Fruit fly (Drosophila melanogaster) whole organism, embryonic: ENCODE measurements around the gene CG9568.

Experiments used
- Aef1 ChIP-seq: fragments of 200-800 bp; sonication (Bioruptor generic); IDR thresholded peaks from 3 replicates; pipeline ENCODE4 v1.3.6; 2022; ENCODE audit warnings: missing biosample characterization, missing genetic modification characterization
- Atf3 ChIP-seq: fragments of 200-800 bp; sonication (Bioruptor generic); optimal IDR thresholded peaks from 3 replicates; lab custom pipeline; 2016; ENCODE audit warnings: missing biosample characterization, missing genetic modification characterization
- Awh ChIP-seq: fragments of 200-800 bp; sonication (Bioruptor generic); IDR thresholded peaks from 2 replicates; pipeline ENCODE4, ENCODE4 v1.3.6; 2022; ENCODE audit warnings: missing biosample characterization, missing genetic modification characterization
- CG10321 ChIP-seq: fragments of 200-800 bp; sonication (Bioruptor generic); IDR thresholded peaks from 2 replicates; pipeline ENCODE4 v1.3.6; 2022; ENCODE audit warnings: missing biosample characterization, missing genetic modification characterization
- CG12391 ChIP-seq: fragments of 200-800 bp; sonication (Bioruptor generic); optimal IDR thresholded peaks from 3 replicates; lab custom pipeline; 2018; ENCODE audit warnings: missing biosample characterization, mild to moderate bottlenecking, missing genetic modification characterization, moderate library complexity
- CG1603 ChIP-seq: fragments of 200-800 bp; sonication (Bioruptor generic); optimal IDR thresholded peaks from 2 replicates; lab custom pipeline; 2019; ENCODE audit warnings: missing biosample characterization, mild to moderate bottlenecking, missing genetic modification characterization, moderate library complexity
- CG16863 ChIP-seq: fragments of 200-800 bp; sonication (Bioruptor generic); optimal IDR thresholded peaks from 3 replicates; lab custom pipeline; 2016; ENCODE audit warnings: missing biosample characterization, missing genetic modification characterization
- CG17361 ChIP-seq: fragments of 200-800 bp; sonication (Bioruptor generic); IDR thresholded peaks from 3 replicates; pipeline ENCODE4 v1.3.6; 2022; ENCODE audit warnings: missing biosample characterization, missing genetic modification characterization
- CG18599 ChIP-seq: fragments of 200-800 bp; sonication (Bioruptor generic); optimal IDR thresholded peaks from 3 replicates; lab custom pipeline; 2017; ENCODE audit warnings: missing biosample characterization, missing genetic modification characterization, mild to moderate bottlenecking, moderate library complexity, missing genetic modification reagents
- CG18764 ChIP-seq: fragments of 200-800 bp; sonication (Bioruptor generic); optimal IDR thresholded peaks from 3 replicates; lab custom pipeline; 2016; ENCODE audit warnings: missing biosample characterization, missing genetic modification characterization
- CG2199 ChIP-seq: fragments of 200-800 bp; sonication (Bioruptor generic); IDR thresholded peaks from 3 replicates; pipeline ENCODE4 v1.3.6; 2022; ENCODE audit warnings: missing biosample characterization, missing genetic modification characterization
- CG3065 ChIP-seq: fragments of 200-800 bp; sonication (Bioruptor generic); optimal IDR thresholded peaks from 2 replicates; lab custom pipeline; 2016; ENCODE audit warnings: missing biosample characterization, missing genetic modification characterization
- CG31224 ChIP-seq: fragments of 200-800 bp; sonication (Bioruptor generic); IDR thresholded peaks from 2 replicates; pipeline ENCODE4 v1.3.6; 2022; ENCODE audit warnings: missing biosample characterization, missing genetic modification characterization
- CG34376 ChIP-seq: fragments of 200-800 bp; sonication (Bioruptor generic); optimal IDR thresholded peaks from 2 replicates; lab custom pipeline; 2018; ENCODE audit warnings: missing biosample characterization, mild to moderate bottlenecking, missing genetic modification characterization
- CG4360 ChIP-seq: fragments of 200-800 bp; sonication (Bioruptor generic); IDR thresholded peaks from 2 replicates; pipeline ENCODE4 v1.3.6; 2022; ENCODE audit warnings: missing biosample characterization, missing genetic modification characterization
- CG4707 ChIP-seq: fragments of 200-800 bp; sonication (Bioruptor generic); optimal IDR thresholded peaks from 2 replicates; lab custom pipeline; 2018; ENCODE audit warnings: missing biosample characterization, mild to moderate bottlenecking, missing genetic modification characterization, moderate library complexity
- CG7786 ChIP-seq: fragments of 200-800 bp; sonication (Bioruptor generic); optimal IDR thresholded peaks from 2 replicates; lab custom pipeline; 2016; ENCODE audit warnings: missing biosample characterization, missing genetic modification characterization
- Dp ChIP-seq: fragments of 200-800 bp; sonication (Bioruptor generic); optimal IDR thresholded peaks from 2 replicates; lab custom pipeline; 2018; ENCODE audit warnings: missing biosample characterization, mild to moderate bottlenecking, missing genetic modification characterization, moderate library complexity
- Elba2 ChIP-seq: fragments of 200-800 bp; sonication (Bioruptor generic); optimal IDR thresholded peaks from 3 replicates; lab custom pipeline; 2016; ENCODE audit warnings: missing biosample characterization, missing genetic modification characterization
- HmgD ChIP-seq: fragments of 200-800 bp; sonication (Bioruptor generic); optimal IDR thresholded peaks from 3 replicates; lab custom pipeline; 2016; ENCODE audit warnings: missing biosample characterization, missing genetic modification characterization
- HmgZ ChIP-seq: fragments of 200-800 bp; sonication (Bioruptor generic); optimal IDR thresholded peaks from 2 replicates; lab custom pipeline; 2018; ENCODE audit warnings: missing biosample characterization, mild to moderate bottlenecking, missing genetic modification characterization
- Hr51 ChIP-seq, 2 experiments: fragments of 200-800 bp; sonication (Bioruptor generic); optimal IDR thresholded peaks; 2 replicates in 1 of 2; 3 replicates in 1 of 2; lab custom pipeline; 2016 to 2018; ENCODE audit warnings: missing biosample characterization in 2 of 2, missing genetic modification characterization in 2 of 2, mild to moderate bottlenecking in 1 of 2, moderate library complexity in 1 of 2
- Jarid2 ChIP-seq: fragments of 200-800 bp; sonication (Bioruptor generic); optimal IDR thresholded peaks from 3 replicates; lab custom pipeline; 2017; ENCODE audit warnings: mild to moderate bottlenecking, missing biosample characterization, missing genetic modification reagents, missing genetic modification characterization
- Mrtf ChIP-seq: fragments of 200-800 bp; sonication (Bioruptor generic); IDR thresholded peaks from 3 replicates; pipeline ENCODE4 v1.3.6; 2022; ENCODE audit warnings: missing biosample characterization, missing genetic modification characterization
- NFAT ChIP-seq: fragments of 200-800 bp; sonication (Bioruptor generic); IDR thresholded peaks from 2 replicates; pipeline ENCODE4 v1.3.6; 2022; ENCODE audit warnings: missing biosample characterization, missing genetic modification characterization
- Pdp1 ChIP-seq, 2 experiments: fragments of 200-800 bp; sonication (Bioruptor generic); optimal IDR thresholded peaks; 3 replicates each; lab custom pipeline; 2016; ENCODE audit warnings: missing biosample characterization in 2 of 2, missing genetic modification characterization in 2 of 2, mild to moderate bottlenecking in 1 of 2, moderate library complexity in 1 of 2
- Ravus ChIP-seq: fragments of 200-800 bp; sonication (Bioruptor generic); IDR thresholded peaks from 2 replicates; pipeline ENCODE4 v1.3.6; 2022; ENCODE audit warnings: missing biosample characterization, missing genetic modification characterization
- TFAM ChIP-seq: fragments of 200-800 bp; sonication (Bioruptor generic); optimal IDR thresholded peaks from 2 replicates; lab custom pipeline; 2017; ENCODE audit warnings: missing biosample characterization, missing genetic modification characterization, inconsistent platforms
- Trl ChIP-seq, 3 experiments: fragments of >200 bp in 2 of 3; fragments of 200-800 bp in 1 of 3; sonication (Bioruptor generic) in 1 of 3; optimal IDR thresholded peaks; 2 replicates in 1 of 3; 3 replicates in 2 of 3; lab custom pipeline; 2016 to 2017; ENCODE audit warnings: missing biosample characterization in 1 of 3, missing genetic modification characterization in 1 of 3
- ase ChIP-seq: fragments of 200-800 bp; sonication (Bioruptor generic); IDR thresholded peaks from 3 replicates; pipeline ENCODE4 v1.3.6; 2022; ENCODE audit warnings: missing biosample characterization, missing genetic modification characterization
- caup ChIP-seq: fragments of 200-800 bp; sonication (Bioruptor generic); optimal IDR thresholded peaks from 3 replicates; lab custom pipeline; 2017; ENCODE audit warnings: missing biosample characterization, mild to moderate bottlenecking, missing genetic modification characterization, moderate library complexity; ENCODE audit not compliant: severe bottlenecking
- corto ChIP-seq: fragments of 200-800 bp; sonication (Bioruptor generic); optimal IDR thresholded peaks from 2 replicates; lab custom pipeline; 2016; ENCODE audit warnings: missing biosample characterization, mild to moderate bottlenecking, missing genetic modification characterization, moderate library complexity
- croc ChIP-seq: fragments of 200-800 bp; sonication (Bioruptor generic); conservative IDR thresholded peaks from 3 replicates; pipeline ENCODE4 v1.3.6; 2022; ENCODE audit warnings: missing biosample characterization, missing genetic modification characterization
- dm ChIP-seq: fragments of 200-800 bp; sonication (Bioruptor generic); optimal IDR thresholded peaks from 3 replicates; lab custom pipeline; 2016; ENCODE audit warnings: missing biosample characterization, missing genetic modification characterization
- exex ChIP-seq: fragments of 200-800 bp; sonication (Bioruptor generic); optimal IDR thresholded peaks from 4 replicates; lab custom pipeline; 2018; ENCODE audit warnings: missing biosample characterization, mild to moderate bottlenecking, missing genetic modification characterization, moderate library complexity
- ftz-f1 ChIP-seq: fragments of 200-800 bp; sonication (Bioruptor generic); optimal IDR thresholded peaks from 2 replicates; lab custom pipeline; 2016; ENCODE audit warnings: missing biosample characterization, missing genetic modification characterization
- grn ChIP-seq: fragments of 200-800 bp; sonication (Bioruptor generic); optimal IDR thresholded peaks from 3 replicates; lab custom pipeline; 2017; ENCODE audit warnings: missing biosample characterization, missing genetic modification characterization
- h ChIP-seq: fragments of >200 bp; optimal IDR thresholded peaks from 2 replicates; lab custom pipeline; 2017
- hb ChIP-seq: fragments of 200-800 bp; sonication (Bioruptor generic); IDR thresholded peaks from 3 replicates; pipeline ENCODE4 v1.3.6; 2022; ENCODE audit warnings: missing biosample characterization, missing genetic modification characterization; ENCODE audit not compliant: partially characterized antibody
- lbe ChIP-seq: fragments of 200-800 bp; sonication (Bioruptor generic); optimal IDR thresholded peaks from 2 replicates; lab custom pipeline; 2016; ENCODE audit warnings: missing biosample characterization, mild to moderate bottlenecking, missing genetic modification characterization
- mirr ChIP-seq: fragments of 200-800 bp; sonication (Bioruptor generic); optimal IDR thresholded peaks from 3 replicates; lab custom pipeline; 2018; ENCODE audit warnings: missing biosample characterization, mild to moderate bottlenecking, missing genetic modification characterization
- nmo ChIP-seq: fragments of 200-800 bp; sonication (Bioruptor generic); optimal IDR thresholded peaks from 2 replicates; lab custom pipeline; 2018; ENCODE audit warnings: missing biosample characterization, mild to moderate bottlenecking, missing genetic modification characterization, moderate library complexity
- pita ChIP-seq: fragments of 200-800 bp; sonication (Bioruptor generic); optimal IDR thresholded peaks from 2 replicates; lab custom pipeline; 2017; ENCODE audit warnings: missing biosample characterization, mild to moderate bottlenecking, missing genetic modification characterization
- sd ChIP-seq: fragments of 200-800 bp; sonication (Bioruptor generic); optimal IDR thresholded peaks from 3 replicates; lab custom pipeline; 2018; ENCODE audit warnings: missing biosample characterization, mild to moderate bottlenecking, missing genetic modification characterization, moderate library complexity
- sima ChIP-seq: fragments of 200-800 bp; sonication (Bioruptor generic); optimal IDR thresholded peaks from 2 replicates; lab custom pipeline; 2016; ENCODE audit warnings: missing biosample characterization, missing genetic modification characterization
- sug ChIP-seq: fragments of 200-800 bp; optimal IDR thresholded peaks from 2 replicates; lab custom pipeline; 2019; ENCODE audit warnings: missing biosample characterization, mild to moderate bottlenecking, missing genetic modification characterization, moderate library complexity
- wdn ChIP-seq: fragments of 200-800 bp; sonication (Bioruptor generic); IDR thresholded peaks from 2 replicates; pipeline ENCODE4 v1.3.6; 2022; ENCODE audit warnings: missing biosample characterization, missing genetic modification characterization

CG9568 gene

dm6 chr2L:8987251-8987937 lies 23.0 kb upstream of the CG9568 start (continued):
- TF ChIP-seq CG10321 (GFP tag; lab: Robert Waterston, UW) (no peak), Pdp1 (GFP tag; optimal IDR thresholded peaks at IDR 0.05; lab: Kevin White, UChicago) (peak in 1 of 2 experiments; percentile 85), exex (peak; percentile 93), CG18764 (GFP tag; lab: Kevin White, UChicago) (no peak), ase (GFP tag; lab: Robert Waterston, UW) (no peak), mirr (peak; percentile 84), h (lab: Kevin White, UChicago) (no peak), caup (GFP tag; lab: Kevin White, UChicago) (no peak)

- TF ChIP-seq dm (GFP tag; lab: Kevin White, UChicago) (no peak), NFAT (GFP tag; lab: Robert Waterston, UW) (no peak), sug (tag; lab: Kevin White, UChicago) (peak; percentile 86), CG3065 (no peak), CG17361 (GFP tag; lab: Robert Waterston, UW) (no peak), CG2199 (0 out of 3 replicates have a peak, but pooled peaks have one; percentile 22), Hr51 (GFP tag; optimal IDR thresholded peaks at IDR 0.05; lab: Kevin White, UChicago) (no peak), grn (GFP tag; lab: Kevin White, UChicago) (peak; percentile 73), CG31224 (no peak), nmo (GFP tag; lab: Kevin White, UChicago) (no peak), CG4707 (GFP tag; lab: Kevin White, UChicago) (no peak), wdn (GFP tag; lab: Robert Waterston, UW) (no peak), Dp (GFP tag; lab: Kevin White, UChicago) (no peak), croc (GFP tag; lab: Robert Waterston, UW) (no peak), HmgZ (peak; percentile 44), Elba2 (no peak), CG4360 (no peak), hb (GFP tag; lab: Robert Waterston, UW) (no peak), mirr (no peak), Awh (GFP tag; lab: Robert Waterston, UW) (no peak), CG34376 (GFP tag; lab: Kevin White, UChicago) (peak; percentile 86), lbe (peak; percentile 54), CG16863 (GFP tag; lab: Kevin White, UChicago) (no peak), CG1603 (no peak), pita (GFP tag; lab: Kevin White, UChicago) (no peak), Mrtf (GFP tag; lab: Robert Waterston, UW) (no peak), corto (GFP tag; lab: Kevin White, UChicago) (peak; percentile 51), Jarid2 (GFP tag; lab: Kevin White, UChicago) (peak; percentile 41), ftz-f1 (no peak), Ravus (GFP tag; lab: Robert Waterston, UW) (no peak), sima (no peak), Aef1 (GFP tag; lab: Robert Waterston, UW) (no peak), Trl (optimal IDR thresholded peaks at IDR 0.05; lab: Kevin White, UChicago) (peak; percentile 11 to 57), Trl (GFP tag; optimal IDR thresholded peaks at IDR 0.05; lab: Kevin White, UChicago) (no peak), sd (tag; lab: Kevin White, UChicago) (peak; percentile 3), Atf3 (GFP tag; lab: Kevin White, UChicago) (no peak), HmgD (no peak), TFAM (GFP tag; lab: Kevin White, UChicago) (no peak), CG7786 (GFP tag; lab: Kevin White, UChicago) (no peak), caup (GFP tag; lab: Kevin White, UChicago) (no peak), CG18599 (GFP tag; lab: Kevin White, UChicago) (peak; percentile 49), CG12391 (tag; lab: Kevin White, UChicago) (no peak)
These were observed 21.3 kb upstream of the CG9568 start, which contains the start of gene rost for dm6 chr2L:8989037-8989591. rost (minus strand) TSS chr2L:8989539.
